Worm (Caenorhabditis elegans) whole organism, L4/young adult: ENCODE measurements around the gene wdr-37.

Experiments
- W03F9.2 ChIP-seq: fragments of 150-350 bp; optimal IDR thresholded peaks from 2 replicates; lab custom pipeline; 2014; ENCODE audit warnings: missing biosample characterization, missing genetic modification characterization
- him-1 ChIP-seq: sonication (generic microtip); optimal IDR thresholded peaks from 2 replicates; lab custom pipeline; 2016; ENCODE audit warnings: missing genotype, missing genetic modification reagents, missing genetic modification characterization, missing compliant biosample characterization

DNA sequence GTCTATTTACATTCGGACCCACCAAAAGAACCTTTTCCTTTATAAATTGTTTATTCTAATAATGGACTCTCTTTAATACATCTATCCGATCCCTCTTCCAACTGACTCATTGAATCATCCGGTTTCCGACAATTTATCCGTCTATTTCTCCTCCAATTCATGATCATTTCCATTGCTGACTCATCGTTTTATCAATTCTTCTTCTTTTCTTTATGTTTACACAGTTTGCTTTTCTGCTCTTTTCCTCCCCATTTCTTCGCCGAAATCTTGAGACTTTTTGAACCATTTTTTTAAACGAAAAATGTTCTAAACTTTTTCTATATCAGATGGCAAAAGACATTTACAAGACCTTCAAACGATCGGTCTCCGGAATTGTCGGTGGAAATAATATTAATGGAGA is 4.4 kb downstream of the wdr-37 start, which contains the start of gene ced-6:
- no peak for TF ChIP-seq W03F9.2 (tag; lab: Kevin White, UChicago)
- no peak for TF ChIP-seq him-1 (tag; lab: Kevin White, UChicago)
